Fruit fly (Drosophila melanogaster) whole organism, embryonic: ENCODE results near the gene brat.

ENCODE experiments used
- Abd-B ChIP-seq: fragments of 200-800 bp; sonication (Bioruptor generic); optimal IDR thresholded peaks from 2 replicates; lab custom pipeline; 2018; ENCODE audit warnings: missing biosample characterization, mild to moderate bottlenecking, missing genetic modification characterization, moderate library complexity
- Antp ChIP-seq: fragments of 200-800 bp; sonication (Bioruptor generic); optimal IDR thresholded peaks from 3 replicates; lab custom pipeline; 2016; ENCODE audit warnings: missing biosample characterization, missing genetic modification characterization
- Bgb ChIP-seq: fragments of 200-800 bp; sonication (Bioruptor generic); IDR thresholded peaks from 2 replicates; pipeline ENCODE4 v1.3.6; 2022; ENCODE audit warnings: missing biosample characterization, missing genetic modification characterization; ENCODE audit not compliant: partially characterized antibody
- Bteb2 ChIP-seq: fragments of 200-800 bp; sonication (Bioruptor generic); optimal IDR thresholded peaks from 2 replicates; lab custom pipeline; 2016; ENCODE audit warnings: missing biosample characterization, missing genetic modification characterization
- CG10321 ChIP-seq: fragments of 200-800 bp; sonication (Bioruptor generic); IDR thresholded peaks from 2 replicates; pipeline ENCODE4 v1.3.6; 2022; ENCODE audit warnings: missing biosample characterization, missing genetic modification characterization
- CG10431 ChIP-seq: fragments of 200-800 bp; sonication (Bioruptor generic); optimal IDR thresholded peaks from 3 replicates; lab custom pipeline; 2018; ENCODE audit warnings: missing biosample characterization, mild to moderate bottlenecking, missing genetic modification characterization
- CG10543 ChIP-seq: fragments of 200-800 bp; sonication (Bioruptor generic); optimal IDR thresholded peaks from 3 replicates; lab custom pipeline; 2017; ENCODE audit warnings: missing biosample characterization, mild to moderate bottlenecking, missing genetic modification characterization, moderate library complexity
- CG11093 ChIP-seq: fragments of 200-800 bp; sonication (Bioruptor generic); IDR thresholded peaks from 3 replicates; pipeline ENCODE4 v1.3.6; 2022; ENCODE audit warnings: missing biosample characterization, missing genetic modification characterization
- CG11560 ChIP-seq: fragments of 200-800 bp; sonication (Bioruptor generic); IDR thresholded peaks from 3 replicates; pipeline ENCODE4 v1.3.6; 2022; ENCODE audit warnings: missing biosample characterization, missing genetic modification characterization
- CG12391 ChIP-seq: fragments of 200-800 bp; sonication (Bioruptor generic); optimal IDR thresholded peaks from 3 replicates; lab custom pipeline; 2018; ENCODE audit warnings: missing biosample characterization, mild to moderate bottlenecking, missing genetic modification characterization, moderate library complexity
- CG12744 ChIP-seq: fragments of 200-800 bp; sonication (Bioruptor generic); optimal IDR thresholded peaks from 2 replicates; lab custom pipeline; 2016; ENCODE audit warnings: missing biosample characterization, missing genetic modification characterization
- CG12769 ChIP-seq: fragments of 200-800 bp; sonication (Bioruptor generic); optimal IDR thresholded peaks from 2 replicates; lab custom pipeline; 2019; ENCODE audit warnings: missing biosample characterization, mild to moderate bottlenecking, missing genetic modification characterization, moderate library complexity
- CG13287 ChIP-seq: fragments of 200-800 bp; sonication (Bioruptor generic); IDR thresholded peaks from 2 replicates; pipeline ENCODE4 v1.3.6; 2022; ENCODE audit warnings: missing biosample characterization, missing genetic modification characterization; ENCODE audit not compliant: partially characterized antibody
- CG18599 ChIP-seq: fragments of 200-800 bp; sonication (Bioruptor generic); optimal IDR thresholded peaks from 3 replicates; lab custom pipeline; 2017; ENCODE audit warnings: missing biosample characterization, missing genetic modification characterization, mild to moderate bottlenecking, moderate library complexity, missing genetic modification reagents
- CG33557 ChIP-seq: fragments of 200-800 bp; sonication (Bioruptor generic); optimal IDR thresholded peaks from 2 replicates; lab custom pipeline; 2019; ENCODE audit warnings: missing biosample characterization, mild to moderate bottlenecking, missing genetic modification characterization, moderate library complexity
- CG34422 ChIP-seq: fragments of 200-800 bp; sonication (Bioruptor generic); IDR thresholded peaks from 3 replicates; pipeline ENCODE4 v1.3.6; 2022; ENCODE audit warnings: missing biosample characterization, missing genetic modification characterization
- CG4617 ChIP-seq: fragments of 200-800 bp; sonication (Bioruptor generic); optimal IDR thresholded peaks from 3 replicates; lab custom pipeline; 2016; ENCODE audit warnings: missing biosample characterization, missing genetic modification characterization, borderline replicate concordance
- CG5180 ChIP-seq: fragments of 200-800 bp; sonication (Bioruptor generic); optimal IDR thresholded peaks from 3 replicates; lab custom pipeline; 2017; ENCODE audit warnings: missing biosample characterization, missing genetic modification characterization, mild to moderate bottlenecking, moderate library complexity, missing genetic modification reagents
- CG6272 ChIP-seq: fragments of 200-800 bp; sonication (Bioruptor generic); IDR thresholded peaks from 2 replicates; pipeline ENCODE4 v1.3.6; 2022; ENCODE audit warnings: missing biosample characterization, missing genetic modification characterization
- CG6689 ChIP-seq: fragments of 200-800 bp; sonication (Bioruptor generic); IDR thresholded peaks from 2 replicates; pipeline ENCODE4 v1.3.6; 2022; ENCODE audit warnings: missing biosample characterization, missing genetic modification characterization
- CG7839 ChIP-seq: fragments of 200-800 bp; sonication (Bioruptor generic); optimal IDR thresholded peaks from 3 replicates; lab custom pipeline; 2018; ENCODE audit warnings: missing biosample characterization, mild to moderate bottlenecking, missing genetic modification characterization, moderate library complexity
- CG8281 ChIP-seq: fragments of 200-800 bp; sonication (Bioruptor generic); optimal IDR thresholded peaks from 2 replicates; lab custom pipeline; 2018; ENCODE audit warnings: missing biosample characterization, mild to moderate bottlenecking, missing genetic modification characterization, moderate library complexity
- CG9817 ChIP-seq: fragments of 200-800 bp; sonication (Bioruptor generic); optimal IDR thresholded peaks from 2 replicates; lab custom pipeline; 2018; ENCODE audit warnings: missing biosample characterization, mild to moderate bottlenecking, missing genetic modification characterization, moderate library complexity
- CTCF ChIP-seq: fragments of 200-800 bp; sonication (Bioruptor generic); optimal IDR thresholded peaks from 2 replicates; lab custom pipeline; 2017; ENCODE audit warnings: missing biosample characterization, mild to moderate bottlenecking, missing genetic modification characterization, moderate library complexity
- Gug ChIP-seq: fragments of 200-800 bp; sonication (Bioruptor generic); IDR thresholded peaks from 4 replicates; pipeline ENCODE4 v1.3.6; 2022; ENCODE audit warnings: missing biosample characterization, missing genetic modification characterization
- HLH3B ChIP-seq: fragments of 200-800 bp; sonication (Bioruptor generic); IDR thresholded peaks from 2 replicates; pipeline ENCODE4 v1.3.6; 2022; ENCODE audit warnings: missing biosample characterization, missing genetic modification characterization
- HLH4C ChIP-seq: fragments of 200-800 bp; sonication (Bioruptor generic); IDR thresholded peaks from 3 replicates; pipeline ENCODE4 v1.3.6; 2022; ENCODE audit warnings: missing biosample characterization, missing genetic modification characterization; ENCODE audit not compliant: partially characterized antibody
- HLHmδ ChIP-seq: fragments of 200-800 bp; sonication (Bioruptor generic); optimal IDR thresholded peaks from 2 replicates; lab custom pipeline; 2018; ENCODE audit warnings: missing biosample characterization, mild to moderate bottlenecking, missing genetic modification characterization, moderate library complexity
- Hr78 ChIP-seq, 2 experiments: fragments of 200-800 bp in 1 of 2; fragments of >200 bp in 1 of 2; sonication (Bioruptor generic) in 1 of 2; optimal IDR thresholded peaks; 2 replicates each; lab custom pipeline; 2017 to 2019; ENCODE audit warnings: missing biosample characterization in 2 of 2, missing genetic modification characterization in 2 of 2, mild to moderate bottlenecking in 1 of 2, moderate library complexity in 1 of 2
- Max ChIP-seq: fragments of 200-800 bp; sonication (Bioruptor generic); optimal IDR thresholded peaks from 2 replicates; lab custom pipeline; 2016; ENCODE audit warnings: missing biosample characterization, mild to moderate bottlenecking, missing genetic modification characterization
- Meics ChIP-seq: fragments of 200-800 bp; sonication (Bioruptor generic); optimal IDR thresholded peaks from 2 replicates; lab custom pipeline; 2017; ENCODE audit warnings: missing biosample characterization, mild to moderate bottlenecking, missing genetic modification characterization
- Mes4 ChIP-seq: fragments of 200-800 bp; sonication (Bioruptor generic); optimal IDR thresholded peaks from 2 replicates; lab custom pipeline; 2016; ENCODE audit warnings: missing biosample characterization, missing genetic modification characterization
- bcd ChIP-seq: fragments of 200-800 bp; sonication (Bioruptor generic); optimal IDR thresholded peaks from 2 replicates; lab custom pipeline; 2017; ENCODE audit warnings: missing biosample characterization, mild to moderate bottlenecking, missing genetic modification characterization
- cato ChIP-seq: fragments of 200-800 bp; sonication (Bioruptor generic); optimal IDR thresholded peaks from 2 replicates; lab custom pipeline; 2016; ENCODE audit warnings: missing biosample characterization, missing genetic modification characterization, borderline replicate concordance
- ci ChIP-seq: fragments of 200-800 bp; sonication (Bioruptor generic); IDR thresholded peaks from 3 replicates; pipeline ENCODE4 v1.3.6; 2022; ENCODE audit warnings: missing biosample characterization, missing genetic modification characterization
- dm ChIP-seq: fragments of 200-800 bp; sonication (Bioruptor generic); optimal IDR thresholded peaks from 3 replicates; lab custom pipeline; 2016; ENCODE audit warnings: missing biosample characterization, missing genetic modification characterization
- eyg ChIP-seq: fragments of 200-800 bp; sonication (Bioruptor generic); optimal IDR thresholded peaks from 3 replicates; lab custom pipeline; 2016; ENCODE audit warnings: missing biosample characterization, missing genetic modification characterization
- fd102C ChIP-seq: fragments of 200-800 bp; sonication (Bioruptor generic); optimal IDR thresholded peaks from 2 replicates; lab custom pipeline; 2018; ENCODE audit warnings: missing biosample characterization, mild to moderate bottlenecking, missing genetic modification characterization, moderate library complexity
- hb ChIP-seq: fragments of 200-800 bp; sonication (Bioruptor generic); IDR thresholded peaks from 3 replicates; pipeline ENCODE4 v1.3.6; 2022; ENCODE audit warnings: missing biosample characterization, missing genetic modification characterization; ENCODE audit not compliant: partially characterized antibody
- kah ChIP-seq: fragments of 200-800 bp; sonication (Bioruptor generic); optimal IDR thresholded peaks from 2 replicates; lab custom pipeline; 2018; ENCODE audit warnings: missing biosample characterization, mild to moderate bottlenecking, missing genetic modification characterization
- knrl ChIP-seq: fragments of 200-800 bp; sonication (Bioruptor generic); IDR thresholded peaks from 3 replicates; pipeline ENCODE4 v1.3.6; 2022; ENCODE audit warnings: missing biosample characterization, missing genetic modification characterization; ENCODE audit not compliant: partially characterized antibody
- lola ChIP-seq, 3 experiments: fragments of >200 bp in 2 of 3; fragments of 200-800 bp in 1 of 3; sonication (Bioruptor generic) in 1 of 3; optimal IDR thresholded peaks; 2 replicates each; lab custom pipeline; 2017 to 2019; ENCODE audit warnings: missing biosample characterization in 3 of 3, missing genetic modification characterization in 3 of 3, mild to moderate bottlenecking in 1 of 3, moderate library complexity in 1 of 3
- nerfin-1 ChIP-seq: fragments of 200-800 bp; sonication (Bioruptor generic); optimal IDR thresholded peaks from 3 replicates; lab custom pipeline; 2019; ENCODE audit warnings: missing biosample characterization, mild to moderate bottlenecking, missing genetic modification characterization, moderate library complexity
- nmo ChIP-seq: fragments of 200-800 bp; sonication (Bioruptor generic); optimal IDR thresholded peaks from 2 replicates; lab custom pipeline; 2018; ENCODE audit warnings: missing biosample characterization, mild to moderate bottlenecking, missing genetic modification characterization, moderate library complexity
- nom ChIP-seq: fragments of 200-800 bp; sonication (Bioruptor generic); optimal IDR thresholded peaks from 2 replicates; lab custom pipeline; 2017; ENCODE audit warnings: missing biosample characterization, missing genetic modification characterization, mild to moderate bottlenecking, moderate library complexity, missing genetic modification reagents
- otp ChIP-seq: fragments of 200-800 bp; sonication (Bioruptor generic); IDR thresholded peaks from 3 replicates; pipeline ENCODE4, ENCODE4 v1.3.6; 2022; ENCODE audit warnings: missing biosample characterization, missing genetic modification characterization
- phol ChIP-seq: fragments of 200-800 bp; sonication (Bioruptor generic); optimal IDR thresholded peaks from 3 replicates; lab custom pipeline; 2018; ENCODE audit warnings: missing biosample characterization, mild to moderate bottlenecking, missing genetic modification characterization, moderate library complexity
- ttk ChIP-seq: fragments of 200-800 bp; sonication (Bioruptor generic); IDR thresholded peaks from 2 replicates; pipeline ENCODE4 v2.1.2; 2022; ENCODE audit warnings: missing biosample characterization, missing genetic modification characterization
- zfh1 ChIP-seq: fragments of 200-800 bp; sonication (Bioruptor generic); IDR thresholded peaks from 3 replicates; pipeline ENCODE4 v1.3.6; 2022; ENCODE audit warnings: missing biosample characterization, missing genetic modification characterization
- zfh2 ChIP-seq: fragments of 200-800 bp; sonication (Bioruptor generic); optimal IDR thresholded peaks from 2 replicates; lab custom pipeline; 2016; ENCODE audit warnings: missing biosample characterization, missing genetic modification characterization

The brat gene

DNA sequence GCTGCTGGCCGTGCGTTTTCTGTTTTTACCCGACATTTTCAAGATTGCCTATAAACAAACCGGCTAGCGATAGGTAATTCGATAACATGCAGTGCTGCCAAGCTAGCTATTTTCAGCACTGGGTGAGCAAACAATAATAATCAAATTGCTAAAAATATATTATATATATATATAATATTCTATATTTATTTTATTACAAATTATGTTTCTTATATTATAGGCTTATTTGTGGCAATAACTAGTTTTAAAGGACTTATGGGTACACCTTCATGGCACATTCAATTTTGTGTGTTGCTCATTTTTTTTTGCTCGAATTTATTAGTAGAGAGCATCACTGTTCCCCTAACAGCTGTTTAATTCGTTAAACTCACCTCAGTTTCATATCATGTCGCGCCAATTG is 6.7 kb upstream of the brat start (continued):
- TF ChIP-seq nerfin-1 (tag; lab: Kevin White, UChicago) (peak; percentile 67), HLH4C (GFP tag; lab: Robert Waterston, UW) (no peak), CG7839 (tag; lab: Kevin White, UChicago) (peak; percentile 72), kah (GFP tag; lab: Kevin White, UChicago) (peak; percentile 24), HLH3B (no peak), CG5180 (GFP tag; lab: Kevin White, UChicago) (no peak), CG13287 (GFP tag; lab: Robert Waterston, UW) (peak; percentile 51; the same call in 1 of the 2 replicates), Antp (GFP tag; lab: Kevin White, UChicago) (no peak), CG9817 (tag; lab: Kevin White, UChicago) (peak; percentile 83), CG12744 (no peak), CTCF (GFP tag; lab: Kevin White, UChicago) (no peak), CG11560 (tag; lab: Robert Waterston, UW) (no peak), CG10321 (GFP tag; lab: Robert Waterston, UW) (no peak), zfh1 (GFP tag; lab: Robert Waterston, UW) (0 out of 3 replicates have a peak, but pooled peaks have one; percentile 8), phol (tag; lab: Kevin White, UChicago) (peak; percentile 75), CG6689 (GFP tag; lab: Robert Waterston, UW) (peak; percentile 29; the same call in 1 of the 2 replicates), lola (GFP tag; optimal IDR thresholded peaks at IDR 0.05; lab: Kevin White, UChicago) (peak in 1 of 3 experiments; percentile 71), CG10543 (peak; percentile 84), dm (no peak), CG18599 (GFP tag; lab: Kevin White, UChicago) (peak; percentile 74), CG33557 (peak; percentile 77), Max (GFP tag; lab: Kevin White, UChicago) (peak; percentile 25), eyg (GFP tag; lab: Kevin White, UChicago) (no peak), CG12391 (tag; lab: Kevin White, UChicago) (peak; percentile 83), CG11093 (GFP tag; lab: Robert Waterston, UW) (no peak), CG12769 (no peak), CG10431 (GFP tag; lab: Kevin White, UChicago) (peak; percentile 66), CG8281 (tag; lab: Kevin White, UChicago) (no peak), CG34422 (GFP tag; lab: Robert Waterston, UW) (peak; percentile 57; the same call in 1 of the 3 replicates), ttk (GFP tag; lab: Robert Waterston, UW) (no peak), Gug (GFP tag; lab: Robert Waterston, UW) (no peak), Abd-B (peak; percentile 68), knrl (GFP tag; lab: Robert Waterston, UW) (no peak), Mes4 (GFP tag; lab: Kevin White, UChicago) (no peak), nmo (GFP tag; lab: Kevin White, UChicago) (peak; percentile 79), zfh2 (GFP tag; lab: Kevin White, UChicago) (peak; percentile 15), Bgb (GFP tag; lab: Robert Waterston, UW) (no peak), otp (GFP tag; lab: Robert Waterston, UW) (no peak), CG4617 (GFP tag; lab: Kevin White, UChicago) (peak; percentile 34), ci (GFP tag; lab: Robert Waterston, UW) (no peak), cato (GFP tag; lab: Kevin White, UChicago) (no peak), bcd (GFP tag; lab: Kevin White, UChicago) (no peak), nom (peak; percentile 14), HLHmδ (GFP tag; lab: Kevin White, UChicago) (no peak), Meics (no peak), Hr78 (GFP tag; optimal IDR thresholded peaks at IDR 0.05; lab: Kevin White, UChicago) (no peak), CG6272 (no peak), fd102C (no peak), Bteb2 (GFP tag; lab: Kevin White, UChicago) (no peak), hb (GFP tag; lab: Robert Waterston, UW) (no peak)
